Fruit fly (Drosophila melanogaster) whole organism, embryonic: ENCODE results near the gene CG18581.
A peak's percentile ranks its signal among the peaks of the same experiment; 100 is the strongest.

ENCODE experiments used
- Bdp1 ChIP-seq: fragments of 200-800 bp; sonication (Bioruptor generic); optimal IDR thresholded peaks from 3 replicates; lab custom pipeline; 2016; ENCODE audit warnings: missing biosample characterization, missing genetic modification characterization
- Bgb ChIP-seq: fragments of 200-800 bp; sonication (Bioruptor generic); IDR thresholded peaks from 2 replicates; pipeline ENCODE4 v1.3.6; 2022; ENCODE audit warnings: missing biosample characterization, missing genetic modification characterization; ENCODE audit not compliant: partially characterized antibody
- CG1024 ChIP-seq: fragments of 200-800 bp; sonication (Bioruptor generic); IDR thresholded peaks from 2 replicates; pipeline ENCODE4 v1.3.6; 2022; ENCODE audit warnings: missing biosample characterization, missing genetic modification characterization
- CG10959 ChIP-seq: fragments of 200-800 bp; sonication (Bioruptor generic); IDR thresholded peaks from 2 replicates; pipeline ENCODE4 v1.3.6; 2022; ENCODE audit warnings: missing biosample characterization, missing genetic modification characterization
- CG11723 ChIP-seq: fragments of 200-800 bp; sonication (Bioruptor generic); optimal IDR thresholded peaks from 2 replicates; lab custom pipeline; 2017; ENCODE audit warnings: missing biosample characterization, mild to moderate bottlenecking, missing genetic modification characterization
- CG12104 ChIP-seq: fragments of 200-800 bp; sonication (Bioruptor generic); optimal IDR thresholded peaks from 3 replicates; lab custom pipeline; 2016; ENCODE audit warnings: missing biosample characterization, missing genetic modification characterization
- CG17359 ChIP-seq: fragments of 200-800 bp; sonication (Bioruptor generic); optimal IDR thresholded peaks from 3 replicates; lab custom pipeline; 2018; ENCODE audit warnings: missing biosample characterization, mild to moderate bottlenecking, missing genetic modification characterization, moderate library complexity
- CG17361 ChIP-seq: fragments of 200-800 bp; sonication (Bioruptor generic); IDR thresholded peaks from 3 replicates; pipeline ENCODE4 v1.3.6; 2022; ENCODE audit warnings: missing biosample characterization, missing genetic modification characterization
- CG17912 ChIP-seq: fragments of 200-800 bp; sonication (Bioruptor generic); optimal IDR thresholded peaks from 2 replicates; lab custom pipeline; 2018; ENCODE audit warnings: missing biosample characterization, mild to moderate bottlenecking, missing genetic modification characterization
- CG2889 ChIP-seq: fragments of 200-800 bp; sonication (Bioruptor generic); IDR thresholded peaks from 3 replicates; pipeline ENCODE4 v1.3.6; 2022; ENCODE audit warnings: missing biosample characterization, missing genetic modification characterization
- CG4328 ChIP-seq: fragments of 200-800 bp; sonication (Bioruptor generic); optimal IDR thresholded peaks from 3 replicates; lab custom pipeline; 2017; ENCODE audit warnings: missing biosample characterization, missing genetic modification reagents, missing genetic modification characterization
- CG4707 ChIP-seq: fragments of 200-800 bp; sonication (Bioruptor generic); optimal IDR thresholded peaks from 2 replicates; lab custom pipeline; 2018; ENCODE audit warnings: missing biosample characterization, mild to moderate bottlenecking, missing genetic modification characterization, moderate library complexity
- CG7745 ChIP-seq: fragments of 200-800 bp; sonication (Bioruptor generic); optimal IDR thresholded peaks from 2 replicates; lab custom pipeline; 2018; ENCODE audit warnings: missing biosample characterization, mild to moderate bottlenecking, missing genetic modification characterization, moderate library complexity
- CG8388 ChIP-seq: fragments of 200-800 bp; sonication (Bioruptor generic); optimal IDR thresholded peaks from 2 replicates; lab custom pipeline; 2019; ENCODE audit warnings: missing biosample characterization, mild to moderate bottlenecking, missing genetic modification characterization, moderate library complexity
- CG9437 ChIP-seq: fragments of 200-800 bp; sonication (Bioruptor generic); optimal IDR thresholded peaks from 2 replicates; lab custom pipeline; 2018; ENCODE audit warnings: missing biosample characterization, mild to moderate bottlenecking, missing genetic modification characterization
- Chrac-16 ChIP-seq: fragments of 200-800 bp; sonication (Bioruptor generic); optimal IDR thresholded peaks from 3 replicates; lab custom pipeline; 2016; ENCODE audit warnings: missing biosample characterization, missing genetic modification characterization
- CkIIα-i1 ChIP-seq: fragments of 200-800 bp; sonication (Bioruptor generic); IDR thresholded peaks from 2 replicates; pipeline ENCODE4 v1.3.6; 2022; ENCODE audit warnings: missing biosample characterization, missing genetic modification characterization
- Dfd ChIP-seq, 2 experiments: fragments of >200 bp; optimal IDR thresholded peaks; 2 replicates each; lab custom pipeline; 2017; ENCODE audit warnings: missing biosample characterization in 2 of 2, missing genetic modification characterization in 2 of 2
- Gug ChIP-seq: fragments of 200-800 bp; sonication (Bioruptor generic); IDR thresholded peaks from 4 replicates; pipeline ENCODE4 v1.3.6; 2022; ENCODE audit warnings: missing biosample characterization, missing genetic modification characterization
- Hey ChIP-seq: fragments of 200-800 bp; sonication (Bioruptor generic); optimal IDR thresholded peaks from 3 replicates; lab custom pipeline; 2018; ENCODE audit warnings: missing biosample characterization, mild to moderate bottlenecking, missing genetic modification characterization
- NFAT ChIP-seq: fragments of 200-800 bp; sonication (Bioruptor generic); IDR thresholded peaks from 2 replicates; pipeline ENCODE4 v1.3.6; 2022; ENCODE audit warnings: missing biosample characterization, missing genetic modification characterization
- Optix ChIP-seq: fragments of 200-800 bp; sonication (Bioruptor generic); IDR thresholded peaks from 3 replicates; pipeline ENCODE4 v1.3.6; 2022; ENCODE audit warnings: missing biosample characterization, missing genetic modification characterization
- Side ChIP-seq: fragments of 200-800 bp; sonication (Bioruptor generic); optimal IDR thresholded peaks from 2 replicates; lab custom pipeline; 2016; ENCODE audit warnings: missing biosample characterization, missing genetic modification characterization
- Sry-β ChIP-seq: fragments of 200-800 bp; sonication (Bioruptor generic); optimal IDR thresholded peaks from 2 replicates; lab custom pipeline; 2018; ENCODE audit warnings: missing biosample characterization, mild to moderate bottlenecking, missing genetic modification characterization, moderate library complexity
- ab ChIP-seq: fragments of 200-800 bp; sonication (Bioruptor generic); optimal IDR thresholded peaks from 2 replicates; lab custom pipeline; 2016; ENCODE audit warnings: missing biosample characterization, missing genetic modification characterization
- bbx ChIP-seq: fragments of 200-800 bp; sonication (Bioruptor generic); IDR thresholded peaks from 2 replicates; pipeline ENCODE4 v1.3.6; 2022; ENCODE audit warnings: missing biosample characterization, missing genetic modification characterization; ENCODE audit not compliant: partially characterized antibody
- chn ChIP-seq: fragments of 200-800 bp; sonication (Bioruptor generic); optimal IDR thresholded peaks from 2 replicates; lab custom pipeline; 2016; ENCODE audit warnings: missing biosample characterization, missing genetic modification characterization
- cwo ChIP-seq: fragments of 200-800 bp; sonication (Bioruptor generic); optimal IDR thresholded peaks from 3 replicates; lab custom pipeline; 2017; ENCODE audit warnings: missing biosample characterization, missing genetic modification characterization, mild to moderate bottlenecking, moderate library complexity, missing genetic modification reagents
- dysf ChIP-seq: fragments of 200-800 bp; sonication (Bioruptor generic); IDR thresholded peaks from 3 replicates; pipeline ENCODE4 v1.3.6; 2022; ENCODE audit warnings: missing biosample characterization, missing genetic modification characterization
- emc ChIP-seq: fragments of 200-800 bp; sonication (Bioruptor generic); optimal IDR thresholded peaks from 2 replicates; lab custom pipeline; 2016; ENCODE audit warnings: missing biosample characterization, missing genetic modification characterization
- ewg ChIP-seq: fragments of 200-800 bp; sonication (Bioruptor generic); optimal IDR thresholded peaks from 3 replicates; lab custom pipeline; 2017; ENCODE audit warnings: mild to moderate bottlenecking, missing biosample characterization, missing genetic modification reagents, missing genetic modification characterization
- ftz-f1 ChIP-seq: fragments of 200-800 bp; sonication (Bioruptor generic); optimal IDR thresholded peaks from 2 replicates; lab custom pipeline; 2016; ENCODE audit warnings: missing biosample characterization, missing genetic modification characterization
- gsb-n ChIP-seq: fragments of 200-800 bp; sonication (Bioruptor generic); optimal IDR thresholded peaks from 3 replicates; lab custom pipeline; 2018; ENCODE audit warnings: missing biosample characterization, mild to moderate bottlenecking, missing genetic modification characterization
- her ChIP-seq: fragments of 200-800 bp; sonication (Bioruptor generic); optimal IDR thresholded peaks from 2 replicates; lab custom pipeline; 2016; ENCODE audit warnings: missing biosample characterization, missing genetic modification characterization
- hkb ChIP-seq, 2 experiments: fragments of 200-800 bp in 1 of 2; fragments of >200 bp in 1 of 2; sonication (Bioruptor generic) in 1 of 2; IDR thresholded peaks in 1 of 2; optimal IDR thresholded peaks in 1 of 2; 2 replicates each; pipeline versions ENCODE4 v1.3.6 to Lab custom; 2017 to 2022; ENCODE audit warnings: missing biosample characterization in 1 of 2, missing genetic modification characterization in 1 of 2
- ken ChIP-seq: fragments of 200-800 bp; sonication (Bioruptor generic); IDR thresholded peaks from 3 replicates; pipeline ENCODE4 v1.3.6; 2022; ENCODE audit warnings: missing biosample characterization, missing genetic modification characterization
- nerfin-1 ChIP-seq: fragments of 200-800 bp; sonication (Bioruptor generic); optimal IDR thresholded peaks from 3 replicates; lab custom pipeline; 2019; ENCODE audit warnings: missing biosample characterization, mild to moderate bottlenecking, missing genetic modification characterization, moderate library complexity
- nmo ChIP-seq: fragments of 200-800 bp; sonication (Bioruptor generic); optimal IDR thresholded peaks from 2 replicates; lab custom pipeline; 2018; ENCODE audit warnings: missing biosample characterization, mild to moderate bottlenecking, missing genetic modification characterization, moderate library complexity
- oc ChIP-seq: fragments of 200-800 bp; sonication (Bioruptor generic); optimal IDR thresholded peaks from 2 replicates; lab custom pipeline; 2018; ENCODE audit warnings: missing biosample characterization, mild to moderate bottlenecking, missing genetic modification characterization, moderate library complexity
- prd ChIP-seq, 3 experiments: fragments of >200 bp in 2 of 3; fragments of 200-800 bp in 1 of 3; sonication (Bioruptor generic) in 1 of 3; optimal IDR thresholded peaks in 2 of 3; IDR thresholded peaks in 1 of 3; 2 replicates in 2 of 3; 3 replicates in 1 of 3; pipeline versions ENCODE4 v1.3.6 to Lab custom; 2017 to 2022; ENCODE audit warnings: missing biosample characterization in 1 of 3, missing genetic modification characterization in 1 of 3
- pros ChIP-seq: fragments of 200-800 bp; sonication (Bioruptor generic); optimal IDR thresholded peaks from 3 replicates; lab custom pipeline; 2019; ENCODE audit warnings: missing biosample characterization, mild to moderate bottlenecking, missing genetic modification characterization, moderate library complexity
- sd ChIP-seq: fragments of 200-800 bp; sonication (Bioruptor generic); optimal IDR thresholded peaks from 3 replicates; lab custom pipeline; 2018; ENCODE audit warnings: missing biosample characterization, mild to moderate bottlenecking, missing genetic modification characterization, moderate library complexity
- sens ChIP-seq: fragments of 200-800 bp; sonication (Bioruptor generic); peaks from one replicate; lab custom pipeline; 2016; ENCODE audit warnings: missing biosample characterization, missing genetic modification characterization
- trh ChIP-seq: fragments of 200-800 bp; sonication (Bioruptor generic); optimal IDR thresholded peaks from 2 replicates; lab custom pipeline; 2016; ENCODE audit warnings: missing biosample characterization, missing genetic modification characterization
- unc-4 ChIP-seq: fragments of 200-800 bp; sonication (Bioruptor generic); IDR thresholded peaks from 2 replicates; pipeline ENCODE4 v1.3.6; 2022; ENCODE audit warnings: missing biosample characterization, missing genetic modification characterization; ENCODE audit not compliant: partially characterized antibody
- unpg ChIP-seq: fragments of 200-800 bp; sonication (Bioruptor generic); optimal IDR thresholded peaks from 3 replicates; lab custom pipeline; 2018; ENCODE audit warnings: missing biosample characterization, mild to moderate bottlenecking, missing genetic modification characterization, moderate library complexity
- usp ChIP-seq: fragments of >200 bp; optimal IDR thresholded peaks from 2 replicates; lab custom pipeline; 2017; ENCODE audit warnings: missing biosample characterization, missing genetic modification characterization
- z ChIP-seq: fragments of 200-800 bp; sonication (Bioruptor generic); IDR thresholded peaks from 3 replicates; pipeline ENCODE4 v1.3.6; 2022; ENCODE audit warnings: missing biosample characterization, missing genetic modification characterization

The CG18581 gene

dm6 chr3L:15011638-15012335, 38.2 kb downstream of the CG18581 start (continued):
- TF ChIP-seq Dfd (GFP tag; optimal IDR thresholded peaks at IDR 0.05; lab: Kevin White, UChicago), result no peak
- TF ChIP-seq CkIIα-i1, result no peak
- peak; percentile 1 for TF ChIP-seq CG7745
- TF ChIP-seq CG12104 (GFP tag; lab: Kevin White, UChicago), result peak; percentile 55
- peak; percentile 23 for TF ChIP-seq Side (GFP tag; lab: Kevin White, UChicago)
- no peak for TF ChIP-seq Optix (GFP tag; lab: Robert Waterston, UW)
- no peak for TF ChIP-seq Bgb (GFP tag; lab: Robert Waterston, UW)
- peak; percentile 49; the same call in 1 of the 2 replicates for TF ChIP-seq CG1024 (GFP tag; lab: Robert Waterston, UW)
- no peak for TF ChIP-seq chn
- no peak for TF ChIP-seq emc
- peak; percentile 43; the same call in 2 of the 4 replicates for TF ChIP-seq Gug (GFP tag; lab: Robert Waterston, UW)
- peak; percentile 65; the same call in 2 of the 3 replicates for TF ChIP-seq ken
- peak; percentile 82 for TF ChIP-seq gsb-n
- peak; percentile 68 for TF ChIP-seq dysf (GFP tag; lab: Robert Waterston, UW)
- no peak for TF ChIP-seq Sry-β (GFP tag; lab: Kevin White, UChicago)
- TF ChIP-seq ab, result no peak
- TF ChIP-seq Chrac-16, result peak; percentile 47
- TF ChIP-seq cwo (GFP tag; lab: Kevin White, UChicago), result peak; percentile 67
- TF ChIP-seq sens (GFP tag; lab: Kevin White, UChicago), result peak; percentile 90
- TF ChIP-seq usp (GFP tag; lab: Kevin White, UChicago), result no peak
- TF ChIP-seq z (GFP tag; lab: Robert Waterston, UW), result no peak
- peak; percentile 84 for TF ChIP-seq nmo (GFP tag; lab: Kevin White, UChicago)
- TF ChIP-seq CG10959 (GFP tag; lab: Robert Waterston, UW), result peak; percentile 80
- TF ChIP-seq bbx (GFP tag; lab: Robert Waterston, UW), result no peak
- peak; percentile 51 for TF ChIP-seq CG11723 (GFP tag; lab: Kevin White, UChicago)
- TF ChIP-seq prd (optimal IDR thresholded peaks at IDR 0.05; lab: Kevin White, UChicago), result no peak
- peak; percentile 73 for TF ChIP-seq prd (GFP tag; IDR thresholded peaks at IDR 0.05; lab: Robert Waterston, UW)
- peak; percentile 64 for TF ChIP-seq oc
- peak; percentile 74 for TF ChIP-seq nerfin-1
- peak; percentile 52 for TF ChIP-seq CG4328 (GFP tag; lab: Kevin White, UChicago)
- no peak for TF ChIP-seq CG17912 (GFP tag; lab: Kevin White, UChicago)
- TF ChIP-seq unpg (GFP tag; lab: Kevin White, UChicago), result peak; percentile 92
- peak; percentile 88 for TF ChIP-seq CG8388 (GFP tag; lab: Kevin White, UChicago)
- TF ChIP-seq sd (tag; lab: Kevin White, UChicago), result peak; percentile 39
- peak; percentile 85 for TF ChIP-seq CG17359
- peak; percentile 27; the same call in 1 of the 2 replicates for TF ChIP-seq NFAT (GFP tag; lab: Robert Waterston, UW)
- TF ChIP-seq CG9437 (GFP tag; lab: Kevin White, UChicago), result peak; percentile 69
- peak; percentile 32 for TF ChIP-seq ewg
- no peak for TF ChIP-seq unc-4
- peak; percentile 24; the same call in 1 of the 3 replicates for TF ChIP-seq CG2889
- peak; percentile 49 for TF ChIP-seq CG4707 (GFP tag; lab: Kevin White, UChicago)
- TF ChIP-seq her (GFP tag; lab: Kevin White, UChicago), result no peak
- no peak for TF ChIP-seq hkb (optimal IDR thresholded peaks at IDR 0.05; lab: Kevin White, UChicago)
- TF ChIP-seq hkb (GFP tag; IDR thresholded peaks at IDR 0.05; lab: Robert Waterston, UW), result peak; percentile 86
- no peak for TF ChIP-seq pros (GFP tag; lab: Kevin White, UChicago)
- no peak for TF ChIP-seq Hey (tag; lab: Kevin White, UChicago)
- TF ChIP-seq trh (GFP tag; lab: Kevin White, UChicago), result peak; percentile 28
- TF ChIP-seq ftz-f1 (GFP tag; lab: Kevin White, UChicago), result no peak
- peak; percentile 84 for TF ChIP-seq CG17361
- TF ChIP-seq Bdp1 (GFP tag; lab: Kevin White, UChicago), result peak; percentile 32
